Fruit fly (Drosophila melanogaster) whole organism, pupa: ENCODE data around the gene crb.
A peak's percentile ranks its signal among the peaks of the same experiment; 100 is the strongest.

Experiments
- CG10348 ChIP-seq: fragments of 200-800 bp; sonication (Bioruptor generic); IDR thresholded peaks from 2 replicates; pipeline ENCODE4 v1.3.6; 2022; ENCODE audit warnings: missing biosample characterization, missing genetic modification characterization
- CG12605 ChIP-seq: fragments of 200-800 bp; sonication (Bioruptor generic); IDR thresholded peaks from 2 replicates; pipeline ENCODE4 v1.3.6; 2022; ENCODE audit warnings: missing biosample characterization, missing genetic modification characterization
- CG13204 ChIP-seq: fragments of 200-800 bp; sonication (Bioruptor generic); optimal IDR thresholded peaks from 2 replicates; lab custom pipeline; 2018; ENCODE audit warnings: missing biosample characterization, mild to moderate bottlenecking, missing genetic modification characterization, moderate library complexity
- CG14655 ChIP-seq: fragments of 200-800 bp; sonication (Bioruptor generic); optimal IDR thresholded peaks from 3 replicates; lab custom pipeline; 2017; ENCODE audit warnings: mild to moderate bottlenecking, missing biosample characterization, missing genetic modification reagents, missing genetic modification characterization
- CG15710 ChIP-seq: fragments of 200-800 bp; sonication (Bioruptor generic); optimal IDR thresholded peaks from 2 replicates; lab custom pipeline; 2018; ENCODE audit warnings: missing biosample characterization, mild to moderate bottlenecking, missing genetic modification characterization, moderate library complexity
- CG17806 ChIP-seq: fragments of 200-800 bp; sonication (Bioruptor generic); optimal IDR thresholded peaks from 2 replicates; lab custom pipeline; 2018; ENCODE audit warnings: missing biosample characterization, mild to moderate bottlenecking, missing genetic modification characterization, moderate library complexity
- CG32121 ChIP-seq: fragments of 200-800 bp; sonication (Bioruptor generic); IDR thresholded peaks from 2 replicates; pipeline ENCODE4 v1.3.6; 2022; ENCODE audit warnings: missing biosample characterization, missing genetic modification characterization
- CG34367 ChIP-seq: fragments of 200-800 bp; sonication (Bioruptor generic); optimal IDR thresholded peaks from 2 replicates; lab custom pipeline; 2018; ENCODE audit warnings: missing biosample characterization, mild to moderate bottlenecking, missing genetic modification characterization
- CG4496 ChIP-seq: fragments of 200-800 bp; sonication (Bioruptor generic); IDR thresholded peaks from 3 replicates; pipeline ENCODE4 v1.3.6; 2022; ENCODE audit warnings: missing biosample characterization, missing genetic modification characterization
- CG8159 ChIP-seq: fragments of 200-800 bp; sonication (Bioruptor generic); optimal IDR thresholded peaks from 3 replicates; lab custom pipeline; 2018; ENCODE audit warnings: missing biosample characterization, mild to moderate bottlenecking, missing genetic modification characterization, moderate library complexity
- CG8301 ChIP-seq: fragments of 200-800 bp; sonication (Bioruptor generic); optimal IDR thresholded peaks from 2 replicates; lab custom pipeline; 2018; ENCODE audit warnings: missing biosample characterization, mild to moderate bottlenecking, missing genetic modification characterization
- CG9948 ChIP-seq: fragments of 200-800 bp; sonication (Bioruptor generic); optimal IDR thresholded peaks from 2 replicates; lab custom pipeline; 2018; ENCODE audit warnings: missing biosample characterization, mild to moderate bottlenecking, missing genetic modification characterization, moderate library complexity
- D1 ChIP-seq: fragments of 200-800 bp; sonication (Bioruptor generic); optimal IDR thresholded peaks from 2 replicates; lab custom pipeline; 2018; ENCODE audit warnings: missing biosample characterization, mild to moderate bottlenecking, missing genetic modification characterization, moderate library complexity
- EcR ChIP-seq: fragments of 200-800 bp; sonication (Bioruptor generic); optimal IDR thresholded peaks from 3 replicates; lab custom pipeline; 2019; ENCODE audit warnings: missing biosample characterization, missing genetic modification characterization, mild to moderate bottlenecking, moderate library complexity, missing genetic modification reagents
- Ets98B ChIP-seq: fragments of 200-800 bp; sonication (Bioruptor generic); IDR thresholded peaks from 2 replicates; pipeline ENCODE4 v1.3.6; 2022; ENCODE audit warnings: missing biosample characterization, missing genetic modification characterization
- Pif1A ChIP-seq: fragments of 200-800 bp; sonication (Bioruptor generic); optimal IDR thresholded peaks from 3 replicates; lab custom pipeline; 2016; ENCODE audit warnings: missing biosample characterization, missing genetic modification characterization
- Pif1B ChIP-seq: fragments of 200-800 bp; sonication (Bioruptor generic); optimal IDR thresholded peaks from 3 replicates; lab custom pipeline; 2016; ENCODE audit warnings: missing biosample characterization, missing genetic modification characterization
- Snoo ChIP-seq: fragments of 200-800 bp; sonication (Bioruptor generic); optimal IDR thresholded peaks from 3 replicates; lab custom pipeline; 2017; ENCODE audit warnings: missing biosample characterization, mild to moderate bottlenecking, missing genetic modification characterization, inconsistent platforms
- fd96Ca ChIP-seq: fragments of 200-800 bp; sonication (Bioruptor generic); IDR thresholded peaks from 3 replicates; pipeline ENCODE4 v1.3.6; 2022; ENCODE audit warnings: missing biosample characterization, missing genetic modification characterization
- gl ChIP-seq: fragments of 200-800 bp; sonication (Bioruptor generic); optimal IDR thresholded peaks from 2 replicates; lab custom pipeline; 2018; ENCODE audit warnings: missing biosample characterization, mild to moderate bottlenecking, missing genetic modification characterization
- rn ChIP-seq: fragments of 200-800 bp; sonication (Bioruptor generic); IDR thresholded peaks from 2 replicates; pipeline ENCODE4 v1.3.6; 2022; ENCODE audit warnings: missing biosample characterization, missing genetic modification characterization

Gene crb

dm6 chr3R:24294784-24295555 is at the start of gene crb:
Gene crb (plus strand): TSS chr3R:24295078.
- no peak for TF ChIP-seq CG9948
- TF ChIP-seq CG13204, result no peak
- peak; percentile 8 for TF ChIP-seq Pif1A (GFP tag; lab: Kevin White, UChicago)
- no peak for TF ChIP-seq rn (GFP tag; lab: Robert Waterston, UW)
- peak; percentile 45 for TF ChIP-seq Snoo (tag; lab: Kevin White, UChicago)
- peak; percentile 22 for TF ChIP-seq CG8159 (tag; lab: Kevin White, UChicago)
- peak; percentile 36 for TF ChIP-seq EcR (GFP tag; lab: Kevin White, UChicago)
- TF ChIP-seq fd96Ca (GFP tag; lab: Robert Waterston, UW), result peak; percentile 46; the same call in 1 of the 3 replicates
- TF ChIP-seq CG8301 (tag; lab: Kevin White, UChicago), result no peak
- TF ChIP-seq CG32121 (GFP tag; lab: Robert Waterston, UW), result peak; percentile 46
- no peak for TF ChIP-seq gl (tag; lab: Kevin White, UChicago)
- no peak for TF ChIP-seq D1 (tag; lab: Kevin White, UChicago)
- TF ChIP-seq CG34367 (tag; lab: Kevin White, UChicago), result peak; percentile 45
- TF ChIP-seq CG17806, result no peak
- no peak for TF ChIP-seq CG10348
- TF ChIP-seq CG4496 (GFP tag; lab: Robert Waterston, UW), result peak; percentile 62; the same call in 2 of the 3 replicates
- no peak for TF ChIP-seq Pif1B
- peak; percentile 21; the same call in 1 of the 2 replicates for TF ChIP-seq Ets98B (GFP tag; lab: Robert Waterston, UW)
- TF ChIP-seq CG12605 (GFP tag; lab: Robert Waterston, UW), result 0 out of 2 replicates have a peak, but pooled peaks have one; percentile 8
- TF ChIP-seq CG15710 (tag; lab: Kevin White, UChicago), result peak; percentile 17
- no peak for TF ChIP-seq CG14655 (GFP tag; lab: Kevin White, UChicago)

dm6 chr3R:24252494-24252893 is 42.4 kb upstream of the crb start, which contains the start of gene beta-PheRS:
Gene beta-PheRS (minus strand): TSS chr3R:24252679.
- TF ChIP-seq CG4496 (GFP tag; lab: Robert Waterston, UW) (no peak), fd96Ca (GFP tag; lab: Robert Waterston, UW) (peak; percentile 11; the same call in 1 of the 3 replicates)

dm6 chr3R:24258333-24258732 is 36.5 kb upstream of the crb start:
- TF ChIP-seq CG13204, result no peak
- no peak for TF ChIP-seq D1 (tag; lab: Kevin White, UChicago)
- no peak for TF ChIP-seq Ets98B (GFP tag; lab: Robert Waterston, UW)
- no peak for TF ChIP-seq CG9948
- TF ChIP-seq rn (GFP tag; lab: Robert Waterston, UW), result no peak
- no peak for TF ChIP-seq CG8159 (tag; lab: Kevin White, UChicago)
- TF ChIP-seq CG15710 (tag; lab: Kevin White, UChicago), result no peak
- no peak for TF ChIP-seq Snoo (tag; lab: Kevin White, UChicago)
- no peak for TF ChIP-seq CG32121 (GFP tag; lab: Robert Waterston, UW)
- TF ChIP-seq fd96Ca (GFP tag; lab: Robert Waterston, UW), result no peak
- no peak for TF ChIP-seq EcR (GFP tag; lab: Kevin White, UChicago)
- no peak for TF ChIP-seq CG17806
- no peak for TF ChIP-seq CG8301 (tag; lab: Kevin White, UChicago)
- TF ChIP-seq CG10348, result no peak
- no peak for TF ChIP-seq Pif1A (GFP tag; lab: Kevin White, UChicago)
- no peak for TF ChIP-seq CG14655 (GFP tag; lab: Kevin White, UChicago)
- TF ChIP-seq Pif1B, result no peak

dm6 chr3R:24259278-24260040 is 35.4 kb upstream of the crb start:
- peak; percentile 88 for TF ChIP-seq CG12605 (GFP tag; lab: Robert Waterston, UW)
- TF ChIP-seq rn (GFP tag; lab: Robert Waterston, UW), result peak; percentile 63; the same call in 1 of the 2 replicates
- no peak for TF ChIP-seq D1 (tag; lab: Kevin White, UChicago)
- TF ChIP-seq CG8159 (tag; lab: Kevin White, UChicago), result peak; percentile 97
- peak; percentile 96 for TF ChIP-seq CG9948
- TF ChIP-seq CG8301 (tag; lab: Kevin White, UChicago), result peak; percentile 89
- TF ChIP-seq fd96Ca (GFP tag; lab: Robert Waterston, UW), result peak; percentile 94
- TF ChIP-seq CG15710 (tag; lab: Kevin White, UChicago), result peak; percentile 98
- TF ChIP-seq gl (tag; lab: Kevin White, UChicago), result peak; percentile 96
- peak; percentile 88 for TF ChIP-seq Ets98B (GFP tag; lab: Robert Waterston, UW)
- peak; percentile 75 for TF ChIP-seq EcR (GFP tag; lab: Kevin White, UChicago)
- TF ChIP-seq Pif1A (GFP tag; lab: Kevin White, UChicago), result peak; percentile 95
- TF ChIP-seq Pif1B, result peak; percentile 93
- peak; percentile 92 for TF ChIP-seq CG13204
- peak; percentile 96 for TF ChIP-seq CG17806
- no peak for TF ChIP-seq CG14655 (GFP tag; lab: Kevin White, UChicago)
- peak; percentile 80 for TF ChIP-seq CG32121 (GFP tag; lab: Robert Waterston, UW)
- peak; percentile 71 for TF ChIP-seq CG10348
- TF ChIP-seq CG4496 (GFP tag; lab: Robert Waterston, UW), result peak; percentile 96
- TF ChIP-seq CG34367 (tag; lab: Kevin White, UChicago), result peak; percentile 97
- TF ChIP-seq Snoo (tag; lab: Kevin White, UChicago), result peak; percentile 93

- no peak for TF ChIP-seq D1 (tag; lab: Kevin White, UChicago)
- no peak for TF ChIP-seq CG34367 (tag; lab: Kevin White, UChicago)
- no peak for TF ChIP-seq CG15710 (tag; lab: Kevin White, UChicago)
- no peak for TF ChIP-seq EcR (GFP tag; lab: Kevin White, UChicago)
- no peak for TF ChIP-seq Pif1A (GFP tag; lab: Kevin White, UChicago)
- TF ChIP-seq CG8159 (tag; lab: Kevin White, UChicago), result no peak
- no peak for TF ChIP-seq CG12605 (GFP tag; lab: Robert Waterston, UW)
- no peak for TF ChIP-seq CG13204
- TF ChIP-seq CG9948, result no peak
- no peak for TF ChIP-seq CG17806
- TF ChIP-seq Snoo (tag; lab: Kevin White, UChicago), result no peak
- no peak for TF ChIP-seq CG8301 (tag; lab: Kevin White, UChicago)
- no peak for TF ChIP-seq Ets98B (GFP tag; lab: Robert Waterston, UW)
- no peak for TF ChIP-seq CG10348
- no peak for TF ChIP-seq CG32121 (GFP tag; lab: Robert Waterston, UW)
- TF ChIP-seq fd96Ca (GFP tag; lab: Robert Waterston, UW), result no peak
- TF ChIP-seq rn (GFP tag; lab: Robert Waterston, UW), result no peak
- TF ChIP-seq Pif1B, result no peak
Measured at dm6 chr3R:24260041-24260379, 34.9 kb upstream of the crb start.
